Fruit fly (Drosophila melanogaster): ENCODE results near the gene Mnt.

dm6 chrX:3704204-3704660 lies 32.6 kb downstream of the Mnt start:
- no peak for TF ChIP-seq kay (GFP tag; ENCODE audit: borderline replicate concordance)
- TF ChIP-seq ovo (GFP tag; optimal IDR thresholded peaks at IDR 0.05): peak; percentile 93
- no peak for TF ChIP-seq Clk (GFP tag; optimal IDR thresholded peaks at IDR 0.05)
- peak; percentile 52 for TF ChIP-seq tj (GFP tag; optimal IDR thresholded peaks at IDR 0.05)
- no peak for TF ChIP-seq CG12768 (GFP tag; optimal IDR thresholded peaks at IDR 0.05)
- TF ChIP-seq CG11617 (GFP tag; optimal IDR thresholded peaks at IDR 0.05): peak; percentile 26
- no peak for TF ChIP-seq CG33017 (tag; optimal IDR thresholded peaks at IDR 0.05)
- no peak for TF ChIP-seq CG7101 (tag; optimal IDR thresholded peaks at IDR 0.05)
- no peak for TF ChIP-seq CG5204 (GFP tag; optimal IDR thresholded peaks at IDR 0.05)
- TF ChIP-seq CG7045 (GFP tag; optimal IDR thresholded peaks at IDR 0.05): no peak
- TF ChIP-seq toe (GFP tag; optimal IDR thresholded peaks at IDR 0.05): no peak
